Worm (Caenorhabditis elegans): Measurements from ENCODE around the gene F46H5.2.

- no peak for TF ChIP-seq hmbx-1 (tag; optimal IDR thresholded peaks at IDR 0.05)
- no peak for TF ChIP-seq sea-1 (GFP tag; conservative IDR thresholded peaks at IDR 0.05)
These were observed 5.0 kb upstream of the F46H5.2 start, which contains the start of gene lact-1 for ce11 chrX:7260327-7261019.
